Fruit fly (Drosophila melanogaster): ENCODE results near the gene ATPsynepsilonL.

Gene ATPsynepsilonL

DNA sequence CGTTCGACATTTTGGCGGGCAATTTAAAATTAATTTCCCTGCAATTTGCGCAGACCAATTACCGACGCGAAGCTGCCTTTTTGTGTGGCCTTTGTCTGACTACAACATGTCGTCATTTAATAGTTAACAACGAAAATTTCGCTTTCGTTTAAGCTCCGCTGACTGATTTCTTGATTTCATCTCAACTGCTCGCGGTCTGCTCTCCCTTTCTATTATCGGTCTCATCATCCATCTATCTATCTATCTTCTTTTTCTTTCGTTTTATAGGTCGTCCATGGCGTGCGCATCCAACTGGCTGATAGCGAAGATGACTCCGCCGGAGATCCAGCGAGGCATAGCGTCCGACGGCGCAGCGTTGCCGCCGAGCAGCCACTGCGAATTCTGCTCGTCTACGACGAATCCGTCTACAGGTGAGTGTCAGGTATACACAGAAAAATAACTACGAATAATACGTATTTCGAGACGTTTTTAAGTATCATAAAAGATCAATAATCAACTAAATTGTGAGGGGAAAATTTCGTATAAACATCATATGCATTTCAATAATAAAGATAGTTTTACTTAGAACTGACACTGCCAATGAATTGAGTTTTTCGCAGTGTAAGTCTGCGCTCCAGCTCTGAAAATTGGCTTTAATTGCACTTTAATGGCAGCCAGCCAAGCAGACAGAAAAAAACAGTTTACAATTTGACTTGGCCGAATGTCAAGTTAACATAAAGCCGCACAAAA lies 32.5 kb downstream of the ATPsynepsilonL start (continued):
- TF ChIP-seq CG32006 (GFP tag; optimal IDR thresholded peaks at IDR 0.05) (no peak), CG16779 (tag; optimal IDR thresholded peaks at IDR 0.05) (no peak), Eip93F (GFP tag; optimal IDR thresholded peaks at IDR 0.05) (no peak), CG15336 (GFP tag; IDR thresholded peaks at IDR 0.05) (peak; percentile 87), Ets96B (tag; optimal IDR thresholded peaks at IDR 0.05) (no peak), OdsH (GFP tag; optimal IDR thresholded peaks at IDR 0.05) (no peak), Gug (GFP tag; IDR thresholded peaks at IDR 0.05) (peak; percentile 62), CG10631 (GFP tag; optimal IDR thresholded peaks at IDR 0.05) (peak; percentile 34), CG11902 (GFP tag; optimal IDR thresholded peaks at IDR 0.05) (no peak), fd85E (GFP tag; optimal IDR thresholded peaks at IDR 0.05) (no peak), CG8119 (GFP tag; IDR thresholded peaks at IDR 0.05) (peak; percentile 74), Lpt (GFP tag; optimal IDR thresholded peaks at IDR 0.05) (peak; percentile 41), Sox14 (GFP tag; optimal IDR thresholded peaks at IDR 0.05) (no peak), net (GFP tag; optimal IDR thresholded peaks at IDR 0.05) (no peak), CG6163 (GFP tag; IDR thresholded peaks at IDR 0.05) (peak; percentile 79; the same call in 2 of the 3 replicates), CG6792 (GFP tag; optimal IDR thresholded peaks at IDR 0.05) (peak; percentile 19), Blimp-1 (GFP tag; optimal IDR thresholded peaks at IDR 0.05) (no peak), Ets21C (GFP tag; optimal IDR thresholded peaks at IDR 0.05) (no peak), salr (GFP tag; optimal IDR thresholded peaks at IDR 0.05) (peak in 1 of 2 experiments; percentile 33), Hr38 (GFP tag; optimal IDR thresholded peaks at IDR 0.05) (no peak)

DNA sequence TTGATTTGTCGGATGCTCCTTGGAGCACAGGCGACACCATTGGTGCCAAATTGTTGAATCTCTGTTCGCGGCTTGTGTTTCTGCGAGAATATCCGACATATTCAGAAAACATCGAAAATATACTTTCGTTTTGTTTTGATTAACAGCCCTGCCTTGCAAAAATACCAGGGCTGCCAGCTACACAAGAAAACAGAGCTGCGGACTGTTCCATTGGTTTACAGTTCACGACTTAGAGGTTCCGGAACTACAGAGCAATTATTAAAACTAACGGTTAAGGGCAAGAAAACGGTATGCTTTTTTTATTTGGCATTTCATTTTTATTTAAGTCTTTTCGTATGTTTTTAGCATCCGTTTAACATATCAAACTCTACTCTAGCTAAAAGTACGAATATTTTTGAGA lies 39.6 kb downstream of the ATPsynepsilonL start, which contains the start of gene CG6254:
Gene CG6254, minus strand, starts transcription at position 169 of the 400 bp plus-strand sequence.
- TF ChIP-seq Eip93F (GFP tag; optimal IDR thresholded peaks at IDR 0.05) (no peak), Eip75B (GFP tag; optimal IDR thresholded peaks at IDR 0.05) (no peak), achi (GFP tag; optimal IDR thresholded peaks at IDR 0.05) (no peak), svp (GFP tag) (no peak), esn (GFP tag; optimal IDR thresholded peaks at IDR 0.05) (peak; percentile 52), ss (GFP tag; optimal IDR thresholded peaks at IDR 0.05) (no peak), CG10631 (GFP tag; optimal IDR thresholded peaks at IDR 0.05) (no peak), CG3919 (GFP tag; optimal IDR thresholded peaks at IDR 0.05) (no peak), dsx (GFP tag; optimal IDR thresholded peaks at IDR 0.05; ENCODE audit: poor library complexity, severe bottlenecking) (no peak), net (GFP tag; optimal IDR thresholded peaks at IDR 0.05) (no peak), CG1621 (tag; optimal IDR thresholded peaks at IDR 0.05) (no peak), CG6276 (GFP tag; optimal IDR thresholded peaks at IDR 0.05) (no peak), CG9139 (GFP tag; optimal IDR thresholded peaks at IDR 0.05) (no peak), Sox14 (GFP tag; optimal IDR thresholded peaks at IDR 0.05) (peak; percentile 65), CG6163 (GFP tag; IDR thresholded peaks at IDR 0.05) (no peak), CG11902 (GFP tag; optimal IDR thresholded peaks at IDR 0.05) (peak; percentile 7), CG4318 (GFP tag; optimal IDR thresholded peaks at IDR 0.05) (no peak), CG34406 (GFP tag; optimal IDR thresholded peaks at IDR 0.05) (no peak), topi (GFP tag; optimal IDR thresholded peaks at IDR 0.05) (no peak), spab (GFP tag; optimal IDR thresholded peaks at IDR 0.05) (no peak), CG31627 (GFP tag; optimal IDR thresholded peaks at IDR 0.05) (peak; percentile 43), CG11762 (GFP tag; optimal IDR thresholded peaks at IDR 0.05; ENCODE audit: insufficient read depth) (no peak), lz (GFP tag; optimal IDR thresholded peaks at IDR 0.05) (peak; percentile 26), Sox15 (GFP tag; optimal IDR thresholded peaks at IDR 0.05) (no peak), Blimp-1 (GFP tag; optimal IDR thresholded peaks at IDR 0.05) (peak; percentile 42), fd59A (GFP tag; optimal IDR thresholded peaks at IDR 0.05) (no peak), Hr39 (GFP tag; optimal IDR thresholded peaks at IDR 0.05) (peak; percentile 47), OdsH (GFP tag; optimal IDR thresholded peaks at IDR 0.05) (no peak), Sox102F (GFP tag; optimal IDR thresholded peaks at IDR 0.05) (no peak), CG8632 (GFP tag; optimal IDR thresholded peaks at IDR 0.05) (no peak), cyc (GFP tag; optimal IDR thresholded peaks at IDR 0.05) (no peak), dac (GFP tag; optimal IDR thresholded peaks at IDR 0.05) (no peak)
